Fruit fly (Drosophila melanogaster) whole organism, embryonic: ENCODE data around the gene Tmx3.

Experiments
- Antp ChIP-seq: fragments of 200-800 bp; sonication (Bioruptor generic); optimal IDR thresholded peaks from 3 replicates; lab custom pipeline; 2016; ENCODE audit warnings: missing biosample characterization, missing genetic modification characterization
- Blimp-1 ChIP-seq: fragments of 200-800 bp; sonication (Bioruptor generic); optimal IDR thresholded peaks from 3 replicates; lab custom pipeline; 2018; ENCODE audit warnings: missing biosample characterization, missing genetic modification characterization, mild to moderate bottlenecking, moderate library complexity, missing genetic modification reagents
- CG18476 ChIP-seq: fragments of 200-800 bp; sonication (Bioruptor generic); optimal IDR thresholded peaks from 2 replicates; lab custom pipeline; 2016; ENCODE audit warnings: missing biosample characterization, mild to moderate bottlenecking, missing genetic modification characterization
- CG18619 ChIP-seq: fragments of 200-800 bp; sonication (Bioruptor generic); optimal IDR thresholded peaks from 3 replicates; lab custom pipeline; 2017; ENCODE audit warnings: missing biosample characterization, mild to moderate bottlenecking, missing genetic modification characterization
- CG3065 ChIP-seq: fragments of 200-800 bp; sonication (Bioruptor generic); optimal IDR thresholded peaks from 2 replicates; lab custom pipeline; 2016; ENCODE audit warnings: missing biosample characterization, missing genetic modification characterization
- CG33557 ChIP-seq: fragments of 200-800 bp; sonication (Bioruptor generic); optimal IDR thresholded peaks from 2 replicates; lab custom pipeline; 2019; ENCODE audit warnings: missing biosample characterization, mild to moderate bottlenecking, missing genetic modification characterization, moderate library complexity
- CG34376 ChIP-seq: fragments of 200-800 bp; sonication (Bioruptor generic); optimal IDR thresholded peaks from 2 replicates; lab custom pipeline; 2018; ENCODE audit warnings: missing biosample characterization, mild to moderate bottlenecking, missing genetic modification characterization
- CG3838 ChIP-seq: fragments of 200-800 bp; sonication (Bioruptor generic); optimal IDR thresholded peaks from 3 replicates; lab custom pipeline; 2016; ENCODE audit warnings: missing biosample characterization, missing genetic modification characterization
- CG4820 ChIP-seq: fragments of 200-800 bp; sonication (Bioruptor generic); optimal IDR thresholded peaks from 3 replicates; lab custom pipeline; 2016; ENCODE audit warnings: missing biosample characterization, missing genetic modification characterization
- CG4854 ChIP-seq: fragments of 200-800 bp; sonication (Bioruptor generic); optimal IDR thresholded peaks from 2 replicates; lab custom pipeline; 2016; ENCODE audit warnings: missing biosample characterization, missing genetic modification characterization, inconsistent platforms
- CTCF ChIP-seq: fragments of 200-800 bp; sonication (Bioruptor generic); optimal IDR thresholded peaks from 2 replicates; lab custom pipeline; 2017; ENCODE audit warnings: missing biosample characterization, mild to moderate bottlenecking, missing genetic modification characterization, moderate library complexity
- D19A ChIP-seq: fragments of 200-800 bp; optimal IDR thresholded peaks from 3 replicates; lab custom pipeline; 2019; ENCODE audit warnings: missing biosample characterization, mild to moderate bottlenecking, missing genetic modification characterization, moderate library complexity
- Dad ChIP-seq: fragments of 200-800 bp; sonication (Bioruptor generic); optimal IDR thresholded peaks from 3 replicates; lab custom pipeline; 2016; ENCODE audit warnings: missing biosample characterization, missing genetic modification characterization
- Dref ChIP-seq: fragments of 200-800 bp; sonication (Bioruptor generic); IDR thresholded peaks from 2 replicates; pipeline ENCODE4 v1.3.6; 2022; ENCODE audit warnings: missing biosample characterization, missing genetic modification characterization
- ERR ChIP-seq: fragments of 200-800 bp; sonication (Bioruptor generic); optimal IDR thresholded peaks from 2 replicates; lab custom pipeline; 2016; ENCODE audit warnings: missing biosample characterization, missing genetic modification characterization
- Fer3 ChIP-seq: fragments of 200-800 bp; sonication (Bioruptor generic); optimal IDR thresholded peaks from 2 replicates; lab custom pipeline; 2018; ENCODE audit warnings: missing biosample characterization, mild to moderate bottlenecking, missing genetic modification characterization, moderate library complexity
- HLHmδ ChIP-seq: fragments of 200-800 bp; sonication (Bioruptor generic); optimal IDR thresholded peaks from 2 replicates; lab custom pipeline; 2018; ENCODE audit warnings: missing biosample characterization, mild to moderate bottlenecking, missing genetic modification characterization, moderate library complexity
- Hr39 ChIP-seq: fragments of >200 bp; optimal IDR thresholded peaks from 2 replicates; lab custom pipeline; 2017
- Mes4 ChIP-seq: fragments of 200-800 bp; sonication (Bioruptor generic); optimal IDR thresholded peaks from 2 replicates; lab custom pipeline; 2016; ENCODE audit warnings: missing biosample characterization, missing genetic modification characterization
- NC2α ChIP-seq: fragments of 200-800 bp; sonication (Bioruptor generic); optimal IDR thresholded peaks from 2 replicates; lab custom pipeline; 2016; ENCODE audit warnings: missing biosample characterization, missing genetic modification characterization
- NFAT ChIP-seq: fragments of 200-800 bp; sonication (Bioruptor generic); IDR thresholded peaks from 2 replicates; pipeline ENCODE4 v1.3.6; 2022; ENCODE audit warnings: missing biosample characterization, missing genetic modification characterization
- Nf-YA ChIP-seq: fragments of 200-800 bp; sonication (Bioruptor generic); IDR thresholded peaks from 2 replicates; pipeline ENCODE4 v1.3.6; 2022; ENCODE audit warnings: missing biosample characterization, missing genetic modification characterization
- Sin3A ChIP-seq: fragments of >200 bp; optimal IDR thresholded peaks from 2 replicates; lab custom pipeline; 2018
- Vsx1 ChIP-seq: fragments of 200-800 bp; sonication (Bioruptor generic); optimal IDR thresholded peaks from 2 replicates; lab custom pipeline; 2017; ENCODE audit warnings: missing biosample characterization, mild to moderate bottlenecking, missing genetic modification characterization, missing genetic modification reagents
- Xbp1 ChIP-seq: fragments of 200-800 bp; sonication (Bioruptor generic); optimal IDR thresholded peaks from 3 replicates; lab custom pipeline; 2016; ENCODE audit warnings: missing biosample characterization, mild to moderate bottlenecking, missing genetic modification characterization
- al ChIP-seq: fragments of 200-800 bp; sonication (Bioruptor generic); IDR thresholded peaks from 2 replicates; pipeline ENCODE4 v1.3.6; 2022; ENCODE audit warnings: missing biosample characterization, missing genetic modification characterization
- bsh ChIP-seq, 2 experiments: fragments of 200-800 bp; sonication (Bioruptor generic); optimal IDR thresholded peaks; 2 replicates each; lab custom pipeline; 2017 to 2018; ENCODE audit warnings: mild to moderate bottlenecking in 2 of 2, missing biosample characterization in 2 of 2, missing genetic modification characterization in 2 of 2, moderate library complexity in 1 of 2
- cad ChIP-seq: fragments of >200 bp; optimal IDR thresholded peaks from 2 replicates; lab custom pipeline; 2017; ENCODE audit warnings: missing biosample characterization, missing genetic modification characterization
- corto ChIP-seq: fragments of 200-800 bp; sonication (Bioruptor generic); optimal IDR thresholded peaks from 2 replicates; lab custom pipeline; 2016; ENCODE audit warnings: missing biosample characterization, mild to moderate bottlenecking, missing genetic modification characterization, moderate library complexity
- h ChIP-seq: fragments of >200 bp; optimal IDR thresholded peaks from 2 replicates; lab custom pipeline; 2017
- ham ChIP-seq: fragments of 200-800 bp; sonication (Bioruptor generic); IDR thresholded peaks from 2 replicates; pipeline ENCODE4 v1.3.6; 2022; ENCODE audit warnings: missing biosample characterization, missing genetic modification characterization
- ind ChIP-seq: fragments of 200-800 bp; sonication (Bioruptor generic); optimal IDR thresholded peaks from 3 replicates; lab custom pipeline; 2016; ENCODE audit warnings: missing biosample characterization, missing genetic modification characterization
- lbe ChIP-seq: fragments of 200-800 bp; sonication (Bioruptor generic); optimal IDR thresholded peaks from 2 replicates; lab custom pipeline; 2016; ENCODE audit warnings: missing biosample characterization, mild to moderate bottlenecking, missing genetic modification characterization
- nom ChIP-seq: fragments of 200-800 bp; sonication (Bioruptor generic); optimal IDR thresholded peaks from 2 replicates; lab custom pipeline; 2017; ENCODE audit warnings: missing biosample characterization, missing genetic modification characterization, mild to moderate bottlenecking, moderate library complexity, missing genetic modification reagents
- p53 ChIP-seq: fragments of 200-800 bp; sonication (Bioruptor generic); optimal IDR thresholded peaks from 2 replicates; lab custom pipeline; 2016; ENCODE audit warnings: missing biosample characterization, missing genetic modification characterization
- prd ChIP-seq, 3 experiments: fragments of >200 bp in 2 of 3; fragments of 200-800 bp in 1 of 3; sonication (Bioruptor generic) in 1 of 3; optimal IDR thresholded peaks in 2 of 3; IDR thresholded peaks in 1 of 3; 2 replicates in 2 of 3; 3 replicates in 1 of 3; pipeline versions ENCODE4 v1.3.6 to Lab custom; 2017 to 2022; ENCODE audit warnings: missing biosample characterization in 1 of 3, missing genetic modification characterization in 1 of 3
- seq ChIP-seq: fragments of 200-800 bp; sonication (Bioruptor generic); IDR thresholded peaks from 2 replicates; pipeline ENCODE4 v1.3.6; 2022; ENCODE audit warnings: missing biosample characterization, missing genetic modification characterization
- tna ChIP-seq: fragments of 200-800 bp; sonication (Bioruptor generic); IDR thresholded peaks from 2 replicates; pipeline ENCODE4 v1.3.6; 2022; ENCODE audit warnings: missing biosample characterization, missing genetic modification characterization; ENCODE audit not compliant: partially characterized antibody
- zfh1 ChIP-seq: fragments of 200-800 bp; sonication (Bioruptor generic); IDR thresholded peaks from 3 replicates; pipeline ENCODE4 v1.3.6; 2022; ENCODE audit warnings: missing biosample characterization, missing genetic modification characterization

Gene Tmx3

dm6 chr3L:16193851-16194709 lies 34.8 kb upstream of the Tmx3 start (continued):
- TF ChIP-seq D19A (tag; lab: Kevin White, UChicago) (peak; percentile 17), Vsx1 (no peak), Hr39 (no peak), CG33557 (GFP tag; lab: Kevin White, UChicago) (peak; percentile 66), p53 (GFP tag; lab: Kevin White, UChicago) (no peak), Dad (GFP tag; lab: Kevin White, UChicago) (no peak), NC2α (peak; percentile 23), CG18619 (GFP tag; lab: Kevin White, UChicago) (peak; percentile 14), Antp (GFP tag; lab: Kevin White, UChicago) (no peak), CG4820 (GFP tag; lab: Kevin White, UChicago) (peak; percentile 1), CG3065 (GFP tag; lab: Kevin White, UChicago) (no peak), Mes4 (GFP tag; lab: Kevin White, UChicago) (peak; percentile 12), CTCF (GFP tag; lab: Kevin White, UChicago) (peak; percentile 6), CG18476 (GFP tag; lab: Kevin White, UChicago) (no peak), Fer3 (no peak), Blimp-1 (GFP tag; lab: Kevin White, UChicago) (peak; percentile 61), tna (GFP tag; lab: Robert Waterston, UW) (no peak), cad (no peak), Sin3A (lab: Kevin White, UChicago) (no peak), h (no peak), CG3838 (GFP tag; lab: Kevin White, UChicago) (no peak), Nf-YA (GFP tag; lab: Robert Waterston, UW) (no peak), HLHmδ (peak; percentile 62), NFAT (GFP tag; lab: Robert Waterston, UW) (no peak), ham (no peak), Dref (GFP tag; lab: Robert Waterston, UW) (no peak), prd (optimal IDR thresholded peaks at IDR 0.05; lab: Kevin White, UChicago) (no peak), prd (GFP tag; IDR thresholded peaks at IDR 0.05; lab: Robert Waterston, UW) (no peak), CG4854 (no peak)
- TF ChIP-seq, all 482 proteins: peak for 103

- TF ChIP-seq lbe: peak; percentile 81
- no peak for TF ChIP-seq ERR (GFP tag; lab: Kevin White, UChicago)
- peak in 1 of 2 experiments; percentile 20 for TF ChIP-seq bsh (GFP tag; optimal IDR thresholded peaks at IDR 0.05; lab: Kevin White, UChicago)
- 0 out of 3 replicates have a peak, but pooled peaks have one; percentile 30 for TF ChIP-seq zfh1
- TF ChIP-seq seq (GFP tag; lab: Robert Waterston, UW): no peak
- TF ChIP-seq corto: peak; percentile 60
- TF ChIP-seq nom (GFP tag; lab: Kevin White, UChicago): peak; percentile 75
These were observed 33.4 kb upstream of the Tmx3 start for dm6 chr3L:16195476-16195958.

DNA sequence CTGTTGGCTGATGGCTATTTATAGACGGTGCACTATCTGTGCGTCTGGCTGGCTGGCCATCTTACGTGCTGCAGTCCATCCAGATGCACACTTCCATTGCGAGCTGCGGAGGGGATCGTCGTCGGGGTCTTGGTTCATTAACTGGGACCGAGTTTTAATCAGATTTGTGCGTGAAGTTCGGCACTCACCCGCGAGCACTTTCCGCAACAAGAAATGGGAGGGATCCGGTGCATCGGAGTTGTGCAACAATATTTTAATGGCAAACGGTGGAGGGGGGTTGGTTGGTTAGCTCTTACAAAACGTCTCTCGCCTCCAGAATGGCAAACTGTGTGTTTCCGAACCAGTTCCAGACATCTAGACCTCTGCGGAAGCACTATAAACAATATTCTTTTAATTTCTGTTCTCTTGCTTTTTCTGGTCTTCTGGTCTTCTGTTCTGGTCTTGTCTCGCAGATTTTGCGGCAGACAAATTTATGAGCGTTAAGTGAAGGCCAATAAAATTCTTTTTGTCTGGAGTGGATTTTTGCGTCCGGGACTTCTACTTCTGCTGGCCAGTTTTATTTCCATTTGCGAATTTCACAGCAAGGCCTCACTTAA lies 32.2 kb upstream of the Tmx3 start:
- 0 out of 2 replicates have a peak, but pooled peaks have one; percentile 13 for TF ChIP-seq al (GFP tag; lab: Robert Waterston, UW)
- no peak for TF ChIP-seq CG34376 (GFP tag; lab: Kevin White, UChicago)
- no peak for TF ChIP-seq ind (GFP tag; lab: Kevin White, UChicago)
- no peak for TF ChIP-seq Xbp1 (GFP tag; lab: Kevin White, UChicago)
- peak; percentile 38 for TF ChIP-seq nom (GFP tag; lab: Kevin White, UChicago)
